Worm (Caenorhabditis elegans) whole organism, midembryonic: Measurements from ENCODE around the gene mrpl-4.

Experiments used
- cog-1 ChIP-seq: sonication (generic microtip); optimal IDR thresholded peaks from 2 replicates; lab custom pipeline; 2016; ENCODE audit warnings: missing genetic modification characterization, missing compliant biosample characterization
- flt-1 ChIP-seq: fragments of 200-800 bp; sonication (Bioruptor generic); IDR thresholded peaks from 2 replicates; pipeline ENCODE4 v1.3.6; 2022; ENCODE audit warnings: missing genetic modification characterization, missing compliant biosample characterization
- klf-2 ChIP-seq: fragments of 200-800 bp; sonication (Bioruptor generic); conservative IDR thresholded peaks from 2 replicates; pipeline ENCODE4 v1.3.6; 2022; ENCODE audit warnings: missing genetic modification reagents, missing genetic modification characterization, missing compliant biosample characterization
- med-1 ChIP-seq: sonication (generic microtip); optimal IDR thresholded peaks from 2 replicates; lab custom pipeline; 2017; ENCODE audit warnings: missing genetic modification characterization, mild to moderate bottlenecking, missing compliant biosample characterization, antibody characterized with exemption, missing genetic modification reagents; ENCODE audit not compliant: insufficient read depth
- tab-1 ChIP-seq: fragments of 200-800 bp; sonication (Bioruptor generic); IDR thresholded peaks from 2 replicates; pipeline ENCODE4 v1.3.6; 2022; ENCODE audit warnings: missing genetic modification characterization, missing compliant biosample characterization
- ztf-23 ChIP-seq: fragments of 200-800 bp; sonication (Bioruptor generic); IDR thresholded peaks from 2 replicates; pipeline ENCODE4 v1.3.6; 2022; ENCODE audit warnings: missing genetic modification reagents, missing genetic modification characterization, missing compliant biosample characterization
- ztf-29 ChIP-seq: fragments of 200-800 bp; sonication (Bioruptor generic); IDR thresholded peaks from 2 replicates; pipeline ENCODE4 v1.3.6; 2022; ENCODE audit warnings: missing genetic modification reagents, missing genetic modification characterization, missing compliant biosample characterization

ce11 chrV:8495106-8495505 is 28.0 kb downstream of the mrpl-4 start:
- TF ChIP-seq cog-1 (tag; lab: Kevin White, UChicago): no peak
- no peak for TF ChIP-seq ztf-23 (GFP tag; lab: Robert Waterston, UW)
- TF ChIP-seq med-1 (GFP tag; lab: Kevin White, UChicago): no peak
- no peak for TF ChIP-seq ztf-29 (GFP tag; lab: Robert Waterston, UW)
- TF ChIP-seq tab-1: no peak
- TF ChIP-seq flt-1 (GFP tag; lab: Robert Waterston, UW): no peak
- no peak for TF ChIP-seq klf-2
